Fruit fly (Drosophila melanogaster): Measurements from ENCODE around the gene tomb.

Gene tomb

dm6 chr2L:5526738-5527137, 9.8 kb downstream of the tomb start, which contains the start of gene Cox11:
Cox11 (plus strand) TSS chr2L:5526957.
- TF ChIP-seq CG8319 (GFP tag; optimal IDR thresholded peaks at IDR 0.05) (no peak), dsx (GFP tag; optimal IDR thresholded peaks at IDR 0.05; ENCODE audit: poor library complexity, severe bottlenecking) (no peak), CG6808 (GFP tag; optimal IDR thresholded peaks at IDR 0.05) (no peak), fd85E (GFP tag; optimal IDR thresholded peaks at IDR 0.05) (no peak), CG1621 (tag; optimal IDR thresholded peaks at IDR 0.05) (no peak), Hr4 (GFP tag; optimal IDR thresholded peaks at IDR 0.05) (no peak), spab (GFP tag; optimal IDR thresholded peaks at IDR 0.05) (no peak), Ets21C (GFP tag; optimal IDR thresholded peaks at IDR 0.05) (no peak), esn (GFP tag; optimal IDR thresholded peaks at IDR 0.05) (no peak), Gug (GFP tag; IDR thresholded peaks at IDR 0.05) (no peak)

DNA sequence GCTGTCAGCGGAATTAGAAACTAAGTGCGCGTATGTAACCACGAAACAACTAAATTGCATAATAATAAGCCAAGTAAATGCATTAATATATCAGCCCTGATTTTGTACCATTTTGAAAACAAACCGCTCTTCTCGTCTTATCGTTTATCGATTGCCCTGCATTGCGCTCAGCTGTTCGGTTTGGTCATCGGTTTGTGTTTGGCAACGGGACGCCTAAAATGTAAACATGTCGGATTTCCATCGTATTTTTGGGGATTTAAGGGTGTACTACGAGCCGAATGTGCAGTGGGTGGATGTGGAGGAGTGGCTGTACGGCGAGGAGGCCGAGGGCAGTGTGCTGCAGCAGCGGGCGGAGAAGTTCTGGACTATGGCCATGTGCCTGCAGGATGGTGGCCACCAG, 10.8 kb downstream of the tomb start, which contains the start of gene Cap-D3:
Gene Cap-D3, plus strand, starts transcription at position 183 of the 400 bp plus-strand sequence.
- TF ChIP-seq CG6276 (GFP tag; optimal IDR thresholded peaks at IDR 0.05), result no peak
- TF ChIP-seq fkh (GFP tag; optimal IDR thresholded peaks at IDR 0.05), result peak; percentile 86
- TF ChIP-seq Lpt (GFP tag; optimal IDR thresholded peaks at IDR 0.05), result no peak
- no peak for TF ChIP-seq OdsH (GFP tag; optimal IDR thresholded peaks at IDR 0.05)
- TF ChIP-seq CG6792 (GFP tag; optimal IDR thresholded peaks at IDR 0.05), result no peak

DNA sequence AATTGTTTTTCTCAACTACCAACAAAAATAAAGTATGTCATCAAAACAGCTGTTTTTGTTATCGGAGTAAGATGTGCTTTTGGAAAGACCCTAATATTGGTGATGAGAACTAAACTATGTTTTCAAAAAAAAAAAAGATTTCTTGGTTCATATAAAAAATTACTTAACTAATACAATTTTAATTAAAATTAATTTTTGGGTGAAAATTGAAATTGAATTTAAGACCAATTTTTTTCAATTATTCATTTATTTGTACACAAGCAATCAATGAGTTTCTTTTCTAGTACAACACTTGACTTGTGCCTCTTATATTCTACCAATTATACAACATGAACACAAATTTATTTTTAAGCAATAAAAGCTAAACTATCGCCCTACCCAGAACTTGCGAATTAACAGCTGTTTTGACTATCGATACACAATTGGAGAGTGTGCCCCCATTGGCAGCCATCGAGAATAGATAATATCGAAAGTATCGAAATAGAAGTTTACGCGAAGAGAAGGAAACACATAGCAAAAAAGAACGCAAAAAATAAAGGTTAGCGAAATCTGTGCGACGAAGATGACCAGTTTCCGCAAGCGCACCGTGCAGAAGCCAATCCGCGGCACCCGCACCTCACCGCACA, 12.6 kb downstream of the tomb start, which contains the start of the genes Vps52 and Elp4:
Gene Vps52, minus strand, starts transcription at position 51 of the 626 bp plus-strand sequence.
Gene Elp4, plus strand, starts transcription at position 292 of the 626 bp plus-strand sequence.
- TF ChIP-seq spab (GFP tag; optimal IDR thresholded peaks at IDR 0.05), result no peak
- TF ChIP-seq achi (GFP tag; optimal IDR thresholded peaks at IDR 0.05), result no peak
- peak; percentile 55; the same call in 2 of the 3 replicates for TF ChIP-seq CG6163 (GFP tag; IDR thresholded peaks at IDR 0.05)
- TF ChIP-seq Sox102F (GFP tag; optimal IDR thresholded peaks at IDR 0.05), result no peak
- TF ChIP-seq CG16779 (tag; optimal IDR thresholded peaks at IDR 0.05), result no peak
- no peak for TF ChIP-seq Sox14 (GFP tag; optimal IDR thresholded peaks at IDR 0.05)
- TF ChIP-seq CG1621 (tag; optimal IDR thresholded peaks at IDR 0.05), result peak; percentile 14
- TF ChIP-seq CG32006 (GFP tag; optimal IDR thresholded peaks at IDR 0.05), result no peak
- no peak for TF ChIP-seq CG10631 (GFP tag; optimal IDR thresholded peaks at IDR 0.05)
- TF ChIP-seq dac (GFP tag; optimal IDR thresholded peaks at IDR 0.05), result no peak
- TF ChIP-seq CG31627 (GFP tag; optimal IDR thresholded peaks at IDR 0.05), result peak; percentile 73
- no peak for TF ChIP-seq Hr39 (GFP tag; optimal IDR thresholded peaks at IDR 0.05)
- TF ChIP-seq CG6854 (GFP tag; optimal IDR thresholded peaks at IDR 0.05), result no peak
- TF ChIP-seq acj6 (GFP tag; optimal IDR thresholded peaks at IDR 0.05), result no peak
- no peak for TF ChIP-seq CG10669 (GFP tag; optimal IDR thresholded peaks at IDR 0.05)
- TF ChIP-seq CG7368 (GFP tag; optimal IDR thresholded peaks at IDR 0.05), result peak; percentile 1
- TF ChIP-seq CG6792 (GFP tag; optimal IDR thresholded peaks at IDR 0.05), result no peak
- no peak for TF ChIP-seq pdm3 (GFP tag; optimal IDR thresholded peaks at IDR 0.05)
- TF ChIP-seq fd59A (GFP tag; optimal IDR thresholded peaks at IDR 0.05), result no peak
- TF ChIP-seq Lpt (GFP tag; optimal IDR thresholded peaks at IDR 0.05), result peak; percentile 55
- TF ChIP-seq OdsH (GFP tag; optimal IDR thresholded peaks at IDR 0.05), result no peak
- TF ChIP-seq fkh (GFP tag; optimal IDR thresholded peaks at IDR 0.05), result peak; percentile 23
- no peak for TF ChIP-seq net (GFP tag; optimal IDR thresholded peaks at IDR 0.05)
- TF ChIP-seq fd85E (GFP tag; optimal IDR thresholded peaks at IDR 0.05), result no peak
- TF ChIP-seq topi (GFP tag; optimal IDR thresholded peaks at IDR 0.05), result no peak
- TF ChIP-seq Eip93F (GFP tag; optimal IDR thresholded peaks at IDR 0.05), result no peak
- no peak for TF ChIP-seq svp (GFP tag)
- TF ChIP-seq dsx (GFP tag; optimal IDR thresholded peaks at IDR 0.05; ENCODE audit: poor library complexity, severe bottlenecking), result no peak
- TF ChIP-seq CG11902 (GFP tag; optimal IDR thresholded peaks at IDR 0.05), result peak; percentile 55
- TF ChIP-seq CG6808 (GFP tag; optimal IDR thresholded peaks at IDR 0.05), result no peak
- TF ChIP-seq Met (GFP tag; optimal IDR thresholded peaks at IDR 0.05), result no peak
- TF ChIP-seq Smox (GFP tag; optimal IDR thresholded peaks at IDR 0.05), result no peak
- TF ChIP-seq CG8119 (GFP tag; IDR thresholded peaks at IDR 0.05), result peak; percentile 55; the same call in 2 of the 3 replicates
- TF ChIP-seq Sox15 (GFP tag; optimal IDR thresholded peaks at IDR 0.05), result peak; percentile 67
- TF ChIP-seq salr (GFP tag; optimal IDR thresholded peaks at IDR 0.05), result no peak
- TF ChIP-seq CG6276 (GFP tag; optimal IDR thresholded peaks at IDR 0.05), result no peak
- TF ChIP-seq CG4318 (GFP tag; optimal IDR thresholded peaks at IDR 0.05), result no peak
- TF ChIP-seq Blimp-1 (GFP tag; optimal IDR thresholded peaks at IDR 0.05), result no peak
- no peak for TF ChIP-seq Hr38 (GFP tag; optimal IDR thresholded peaks at IDR 0.05)
- peak; percentile 63 for TF ChIP-seq cyc (GFP tag; optimal IDR thresholded peaks at IDR 0.05)
- TF ChIP-seq Eip78C (GFP tag), result no peak
- TF ChIP-seq CG8319 (GFP tag; optimal IDR thresholded peaks at IDR 0.05), result peak; percentile 24

Data from whole organism, prepupa.